Worm (Caenorhabditis elegans) whole organism, L2 larva: Measurements from ENCODE around the gene F44E5.5.

Experiments
- F13H6.1 ChIP-seq: sonication (generic microtip); optimal IDR thresholded peaks from 2 replicates; lab custom pipeline; 2016; ENCODE audit warnings: missing genetic modification characterization, missing compliant biosample characterization
- Y55F3AM.14 ChIP-seq: fragments of 200-800 bp; sonication (Bioruptor generic); optimal IDR thresholded peaks from 2 replicates; lab custom pipeline; 2018; ENCODE audit warnings: mild to moderate bottlenecking, missing genetic modification characterization, missing compliant biosample characterization
- aly-2 ChIP-seq: fragments of 150-350 bp; optimal IDR thresholded peaks from 2 replicates; lab custom pipeline; 2014; ENCODE audit warnings: missing biosample characterization, missing genetic modification characterization
- ama-1 ChIP-seq: fragments of 150-350 bp; optimal IDR thresholded peaks from 2 replicates; lab custom pipeline; 2018; ENCODE audit warnings: inconsistent platforms
- blmp-1 ChIP-seq: sonication (generic microtip); optimal IDR thresholded peaks from 2 replicates; lab custom pipeline; 2017; ENCODE audit warnings: missing genetic modification characterization, mild to moderate bottlenecking, missing compliant biosample characterization, antibody characterized with exemption, moderate library complexity; ENCODE audit not compliant: insufficient read depth
- ceh-16 ChIP-seq: fragments of 150-350 bp; optimal IDR thresholded peaks from 2 replicates; lab custom pipeline; 2014; ENCODE audit warnings: missing biosample characterization, missing genetic modification characterization
- ceh-82 ChIP-seq: fragments of 150-350 bp; optimal IDR thresholded peaks from 2 replicates; lab custom pipeline; 2014; ENCODE audit warnings: missing biosample characterization, missing genetic modification characterization
- crh-2 ChIP-seq: sonication (generic microtip); optimal IDR thresholded peaks from 2 replicates; lab custom pipeline; 2017; ENCODE audit warnings: missing biosample characterization, missing genetic modification characterization
- egl-27 ChIP-seq: sonication (generic microtip); optimal IDR thresholded peaks from 3 replicates; lab custom pipeline; 2017; ENCODE audit warnings: missing biosample characterization, missing genetic modification reagents, missing genetic modification characterization
- elt-3 ChIP-seq: sonication (generic microtip); optimal IDR thresholded peaks from 2 replicates; lab custom pipeline; 2017; ENCODE audit warnings: missing biosample characterization, missing genetic modification characterization
- fos-1 ChIP-seq: fragments of 150-350 bp; optimal IDR thresholded peaks from 2 replicates; lab custom pipeline; 2014; ENCODE audit warnings: missing biosample characterization, missing genetic modification characterization
- lin-13 ChIP-seq: fragments of 150-350 bp; optimal IDR thresholded peaks from 2 replicates; lab custom pipeline; 2014; ENCODE audit warnings: missing biosample characterization, missing genetic modification reagents, missing genetic modification characterization
- lsy-2 ChIP-seq, 2 experiments: fragments of 150-350 bp in 1 of 2; sonication (generic microtip) in 1 of 2; optimal IDR thresholded peaks; 2 replicates each; lab custom pipeline; 2014 to 2017; ENCODE audit warnings: missing biosample characterization in 2 of 2, missing genetic modification characterization in 2 of 2
- mab-5 ChIP-seq: fragments of 150-350 bp; optimal IDR thresholded peaks from 2 replicates; lab custom pipeline; 2014; ENCODE audit warnings: missing biosample characterization, missing genetic modification characterization
- mbf-1 ChIP-seq: sonication (generic microtip); optimal IDR thresholded peaks from 2 replicates; lab custom pipeline; 2017; ENCODE audit warnings: missing biosample characterization, missing genetic modification characterization
- nhr-10 ChIP-seq: sonication (generic microtip); optimal IDR thresholded peaks from 2 replicates; lab custom pipeline; 2017; ENCODE audit warnings: missing biosample characterization, missing genetic modification characterization
- nhr-11 ChIP-seq: fragments of 150-350 bp; optimal IDR thresholded peaks from 2 replicates; lab custom pipeline; 2014; ENCODE audit warnings: missing biosample characterization, missing genetic modification characterization
- nhr-12 ChIP-seq: fragments of 150-350 bp; optimal IDR thresholded peaks from 2 replicates; lab custom pipeline; 2014; ENCODE audit warnings: missing biosample characterization, missing genetic modification characterization
- nhr-129 ChIP-seq: fragments of 150-350 bp; optimal IDR thresholded peaks from 2 replicates; lab custom pipeline; 2014; ENCODE audit warnings: missing biosample characterization, missing genetic modification characterization
- nhr-21 ChIP-seq: fragments of 150-350 bp; optimal IDR thresholded peaks from 2 replicates; lab custom pipeline; 2014; ENCODE audit warnings: missing biosample characterization, missing genetic modification characterization
- nhr-23 ChIP-seq: fragments of 150-350 bp; optimal IDR thresholded peaks from 2 replicates; lab custom pipeline; 2014; ENCODE audit warnings: missing biosample characterization, missing genetic modification reagents, missing genetic modification characterization
- nhr-25 ChIP-seq: fragments of 150-350 bp; sonication (generic microtip); optimal IDR thresholded peaks from 3 replicates; lab custom pipeline; 2014; ENCODE audit warnings: missing biosample characterization, missing genetic modification characterization
- nhr-77 ChIP-seq: fragments of 150-350 bp; optimal IDR thresholded peaks from 2 replicates; lab custom pipeline; 2014; ENCODE audit warnings: missing biosample characterization, missing genetic modification characterization
- peb-1 ChIP-seq: fragments of 150-350 bp; optimal IDR thresholded peaks from 2 replicates; lab custom pipeline; 2014; ENCODE audit warnings: missing biosample characterization, missing genetic modification characterization
- sem-4 ChIP-seq: fragments of 150-350 bp; optimal IDR thresholded peaks from 2 replicates; lab custom pipeline; 2014; ENCODE audit warnings: missing biosample characterization, missing genetic modification reagents, missing genetic modification characterization
- skn-1 ChIP-seq: sonication (generic microtip); optimal IDR thresholded peaks from 2 replicates; lab custom pipeline; 2017; ENCODE audit warnings: missing biosample characterization, missing genetic modification characterization
- sma-3 ChIP-seq: sonication (generic microtip); optimal IDR thresholded peaks from 2 replicates; lab custom pipeline; 2016; ENCODE audit warnings: missing genetic modification reagents, missing genetic modification characterization, missing compliant biosample characterization
- sma-9 ChIP-seq, 2 experiments: fragments of 150-350 bp in 1 of 2; sonication (generic microtip) in 1 of 2; optimal IDR thresholded peaks; 2 replicates each; lab custom pipeline; 2014 to 2016; ENCODE audit warnings: missing genetic modification characterization in 2 of 2, mild to moderate bottlenecking in 1 of 2, missing biosample characterization in 1 of 2, missing compliant biosample characterization in 1 of 2, missing genetic modification reagents in 1 of 2, moderate library complexity in 1 of 2
- snpc-4 ChIP-seq: fragments of 150-350 bp; optimal IDR thresholded peaks from 2 replicates; lab custom pipeline; 2014; ENCODE audit warnings: missing biosample characterization, missing genetic modification characterization
- unc-39 ChIP-seq: fragments of 150-350 bp; optimal IDR thresholded peaks from 2 replicates; lab custom pipeline; 2014; ENCODE audit warnings: missing biosample characterization, missing genetic modification characterization
- unc-62 ChIP-seq: fragments of 150-350 bp; optimal IDR thresholded peaks from 2 replicates; lab custom pipeline; 2014; ENCODE audit warnings: missing biosample characterization, missing genetic modification reagents, missing genetic modification characterization
- zag-1 ChIP-seq: fragments of 150-350 bp; optimal IDR thresholded peaks from 2 replicates; lab custom pipeline; 2014; ENCODE audit warnings: missing biosample characterization, missing genetic modification characterization
- ztf-1 ChIP-seq: fragments of 200-800 bp; sonication (Bioruptor generic); conservative IDR thresholded peaks from 2 replicates; pipeline ENCODE4 v1.3.6; 2022; ENCODE audit warnings: missing genetic modification characterization, missing compliant biosample characterization
- ztf-4 ChIP-seq: fragments of 150-350 bp; optimal IDR thresholded peaks from 2 replicates; lab custom pipeline; 2014; ENCODE audit warnings: missing biosample characterization, missing genetic modification characterization

Gene F44E5.5

DNA sequence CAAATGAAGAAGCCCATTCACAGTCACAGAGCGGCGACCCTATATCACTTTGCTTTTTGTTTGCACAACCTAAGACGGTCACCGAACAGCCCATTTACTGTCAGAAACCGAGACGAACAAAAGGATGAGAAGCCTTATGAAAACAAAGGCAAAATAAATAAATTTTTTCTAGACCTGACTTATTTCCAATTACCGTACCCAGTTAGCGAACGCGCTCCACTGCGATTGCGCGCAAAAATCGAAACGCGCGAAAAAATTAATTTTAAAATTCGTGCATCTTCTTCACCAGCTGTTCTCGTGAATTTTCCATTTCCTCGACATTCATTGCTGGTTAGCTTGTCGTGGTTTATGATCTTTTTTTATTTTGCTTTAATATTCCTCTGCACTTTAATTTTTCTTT is 23.0 kb downstream of the F44E5.5 start, which contains the start of gene F43G6.16:
F43G6.16 (minus strand) TSS at position 141 of the 400 bp plus-strand sequence.
- TF ChIP-seq peb-1 (no peak), lsy-2 (tag; optimal IDR thresholded peaks at IDR 0.05; lab: Kevin White, UChicago) (peak in 1 of 2 experiments; percentile 91)

DNA sequence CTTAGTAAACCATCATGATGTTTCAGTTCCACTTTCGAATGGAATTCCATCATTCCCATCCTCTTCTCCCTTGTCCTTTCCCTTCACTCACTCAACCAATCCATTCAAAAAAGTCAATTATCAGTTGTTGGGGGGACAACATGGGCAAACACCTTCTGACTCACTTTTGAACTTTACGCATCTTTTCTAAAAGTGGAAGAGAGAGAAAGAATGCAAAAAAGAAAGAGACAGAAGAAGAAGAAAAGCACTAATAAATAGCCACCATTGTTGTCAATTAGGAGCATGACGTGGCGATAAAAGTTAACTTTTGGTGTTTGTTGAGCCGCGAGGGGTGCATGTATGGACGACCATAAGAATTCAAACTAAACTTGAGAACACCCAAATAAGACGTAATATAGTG is 28.6 kb downstream of the F44E5.5 start:
- TF ChIP-seq sem-4 (tag; lab: Kevin White, UChicago) (no peak), snpc-4 (tag; lab: Kevin White, UChicago) (no peak), unc-39 (tag; lab: Kevin White, UChicago) (no peak), nhr-77 (tag; lab: Kevin White, UChicago) (no peak), nhr-21 (no peak), F13H6.1 (no peak), peb-1 (no peak), ztf-4 (tag; lab: Kevin White, UChicago) (no peak), nhr-129 (tag; lab: Kevin White, UChicago) (no peak), aly-2 (no peak), skn-1 (tag; lab: Kevin White, UChicago) (no peak), zag-1 (tag; lab: Kevin White, UChicago) (no peak), sma-9 (GFP tag; optimal IDR thresholded peaks at IDR 0.05; lab: Kevin White, UChicago) (no peak), sma-9 (tag; optimal IDR thresholded peaks at IDR 0.05; lab: Kevin White, UChicago) (no peak), fos-1 (no peak), ceh-82 (tag; lab: Kevin White, UChicago) (no peak), ceh-16 (no peak), unc-62 (no peak), blmp-1 (tag; lab: Kevin White, UChicago) (no peak), lin-13 (no peak)
- TF ChIP-seq, all 48 proteins: peak for 0

DNA sequence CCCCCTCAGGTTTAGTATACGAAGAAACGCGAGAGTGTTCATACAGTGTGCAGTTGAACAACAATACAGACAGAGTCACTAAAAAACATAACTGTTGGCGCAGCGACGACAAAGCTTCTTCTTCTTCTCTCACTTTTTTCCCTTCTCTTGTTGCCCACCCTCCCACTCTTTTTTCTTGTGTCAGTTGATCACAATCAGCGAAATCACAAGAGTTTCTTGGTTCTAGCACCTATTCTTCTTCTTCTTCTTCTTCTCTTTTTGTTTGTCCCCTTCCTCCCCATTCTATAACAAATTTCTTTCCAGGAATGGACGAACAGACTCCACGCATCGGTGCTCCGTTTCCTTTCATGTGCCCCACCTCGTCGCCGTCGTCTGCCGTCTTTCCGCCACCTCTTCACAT is 31.0 kb downstream of the F44E5.5 start, which contains the start of gene F43G6.4:
F43G6.4 (plus strand) TSS at position 301 of the 400 bp plus-strand sequence.
- TF ChIP-seq lsy-2 (tag; optimal IDR thresholded peaks at IDR 0.05; lab: Kevin White, UChicago): no peak
- TF ChIP-seq peb-1: no peak
- no peak for TF ChIP-seq zag-1 (tag; lab: Kevin White, UChicago)
- no peak for TF ChIP-seq elt-3 (tag; lab: Kevin White, UChicago)
- no peak for TF ChIP-seq ama-1
- no peak for TF ChIP-seq fos-1
- no peak for TF ChIP-seq crh-2 (tag; lab: Kevin White, UChicago)
- no peak for TF ChIP-seq unc-62
- TF ChIP-seq, all 48 proteins: peak for 0

DNA sequence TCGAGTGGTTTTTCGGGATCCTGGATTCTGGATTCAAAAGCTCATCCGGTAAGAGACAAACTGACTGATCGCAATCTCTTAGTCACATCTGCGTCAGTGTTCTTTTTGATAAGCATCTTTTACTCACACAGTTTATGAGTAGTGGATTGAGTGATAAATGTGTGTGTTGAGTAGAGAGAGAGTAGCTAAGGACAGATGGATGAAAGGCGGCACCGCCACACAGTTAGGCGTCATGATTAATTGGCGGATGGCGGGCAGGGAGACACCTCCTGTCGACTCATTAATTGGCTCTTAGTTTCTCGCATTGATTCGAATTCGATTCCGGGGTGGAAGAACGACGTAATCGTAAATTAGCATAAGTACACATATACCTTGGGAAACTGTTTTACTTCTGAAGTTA is 34.9 kb downstream of the F44E5.5 start:
- TF ChIP-seq egl-27 (tag; lab: Kevin White, UChicago) (no peak), mbf-1 (tag; lab: Kevin White, UChicago) (no peak), blmp-1 (tag; lab: Kevin White, UChicago) (no peak), ceh-16 (peak; percentile 54), sem-4 (tag; lab: Kevin White, UChicago) (no peak)

DNA sequence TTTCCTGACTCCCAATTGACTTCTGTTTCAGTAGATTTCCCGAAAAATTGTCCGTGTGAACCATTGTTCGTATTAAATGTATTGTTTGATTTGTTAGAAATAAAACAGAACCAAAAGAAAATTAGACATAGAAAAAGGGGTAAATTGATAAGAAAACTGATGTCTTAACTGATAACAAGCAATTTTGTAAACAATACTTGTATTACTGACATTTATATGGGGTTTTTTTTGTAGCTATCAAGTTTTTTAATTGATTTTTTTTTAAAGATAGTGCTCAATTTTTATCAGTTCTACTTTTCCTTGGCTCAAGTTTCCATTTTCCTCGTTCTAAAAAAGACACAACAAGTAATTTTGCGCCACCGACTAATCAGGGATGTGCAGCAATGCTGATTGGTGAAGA is 37.7 kb downstream of the F44E5.5 start:
- TF ChIP-seq fos-1: peak; percentile 17
- no peak for TF ChIP-seq Y55F3AM.14 (GFP tag; lab: Kevin White, UChicago)

DNA sequence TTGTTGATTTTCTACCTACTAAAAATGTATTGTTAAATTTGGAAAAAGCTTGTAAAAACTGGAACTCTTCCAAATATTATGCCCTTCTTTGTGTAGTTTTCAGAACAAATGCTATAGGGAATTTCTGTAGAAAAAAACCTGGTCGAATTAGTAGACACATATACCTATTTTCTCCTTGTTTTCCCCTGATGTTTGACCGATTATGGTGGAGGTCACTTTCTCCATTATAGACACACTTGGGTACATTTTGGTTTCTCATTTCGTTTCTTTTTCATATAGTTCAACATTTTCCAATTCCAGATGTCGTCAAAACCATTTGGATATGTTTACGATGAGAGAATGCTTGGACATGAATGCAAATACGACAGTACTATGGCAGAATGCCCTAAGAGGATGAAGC is 39.3 kb downstream of the F44E5.5 start, which contains the start of gene hda-5:
hda-5 (plus strand) TSS at position 301 of the 400 bp plus-strand sequence.
- no peak for TF ChIP-seq ztf-1
- no peak for TF ChIP-seq mab-5
- TF ChIP-seq nhr-12 (tag; lab: Kevin White, UChicago): no peak
- TF ChIP-seq fos-1: no peak
- no peak for TF ChIP-seq nhr-129 (tag; lab: Kevin White, UChicago)
- no peak for TF ChIP-seq nhr-10 (tag; lab: Kevin White, UChicago)
- no peak for TF ChIP-seq egl-27 (tag; lab: Kevin White, UChicago)
- TF ChIP-seq snpc-4 (tag; lab: Kevin White, UChicago): no peak
- TF ChIP-seq nhr-25: no peak
- no peak for TF ChIP-seq nhr-23 (tag; lab: Kevin White, UChicago)
- TF ChIP-seq nhr-11 (tag; lab: Kevin White, UChicago): no peak
- TF ChIP-seq zag-1 (tag; lab: Kevin White, UChicago): no peak
- TF ChIP-seq mbf-1 (tag; lab: Kevin White, UChicago): no peak
- TF ChIP-seq sma-3 (GFP tag; lab: Kevin White, UChicago): no peak
- no peak for TF ChIP-seq ama-1
